Fruit fly (Drosophila melanogaster) whole organism, embryonic: ENCODE data around the gene Usp30.

Experiments
- Antp ChIP-seq: fragments of 200-800 bp; sonication (Bioruptor generic); optimal IDR thresholded peaks from 3 replicates; lab custom pipeline; 2016; ENCODE audit warnings: missing biosample characterization, missing genetic modification characterization
- Atf6 ChIP-seq: fragments of 200-800 bp; sonication (Bioruptor generic); IDR thresholded peaks from 2 replicates; pipeline ENCODE4 v1.3.6; 2022; ENCODE audit warnings: missing biosample characterization, missing genetic modification characterization
- CG10321 ChIP-seq: fragments of 200-800 bp; sonication (Bioruptor generic); IDR thresholded peaks from 2 replicates; pipeline ENCODE4 v1.3.6; 2022; ENCODE audit warnings: missing biosample characterization, missing genetic modification characterization
- CG11504 ChIP-seq: fragments of 200-800 bp; sonication (Bioruptor generic); optimal IDR thresholded peaks from 3 replicates; lab custom pipeline; 2019; ENCODE audit warnings: missing biosample characterization, mild to moderate bottlenecking, missing genetic modification characterization, moderate library complexity
- CG11695 ChIP-seq: fragments of 200-800 bp; sonication (Bioruptor generic); IDR thresholded peaks from 3 replicates; pipeline ENCODE4 v1.3.6; 2022; ENCODE audit warnings: missing biosample characterization, missing genetic modification characterization
- CG12071 ChIP-seq: fragments of 200-800 bp; sonication (Bioruptor generic); optimal IDR thresholded peaks from 3 replicates; lab custom pipeline; 2018; ENCODE audit warnings: missing biosample characterization, mild to moderate bottlenecking, missing genetic modification characterization
- CG12391 ChIP-seq: fragments of 200-800 bp; sonication (Bioruptor generic); optimal IDR thresholded peaks from 3 replicates; lab custom pipeline; 2018; ENCODE audit warnings: missing biosample characterization, mild to moderate bottlenecking, missing genetic modification characterization, moderate library complexity
- CG12942 ChIP-seq: fragments of 200-800 bp; sonication (Bioruptor generic); optimal IDR thresholded peaks from 3 replicates; lab custom pipeline; 2016; ENCODE audit warnings: missing biosample characterization, missing genetic modification characterization
- CG1603 ChIP-seq: fragments of 200-800 bp; sonication (Bioruptor generic); optimal IDR thresholded peaks from 2 replicates; lab custom pipeline; 2019; ENCODE audit warnings: missing biosample characterization, mild to moderate bottlenecking, missing genetic modification characterization, moderate library complexity
- CG2712 ChIP-seq: fragments of 200-800 bp; optimal IDR thresholded peaks from 3 replicates; lab custom pipeline; 2019; ENCODE audit warnings: missing biosample characterization, mild to moderate bottlenecking, missing genetic modification characterization, moderate library complexity
- CG3065 ChIP-seq: fragments of 200-800 bp; sonication (Bioruptor generic); optimal IDR thresholded peaks from 2 replicates; lab custom pipeline; 2016; ENCODE audit warnings: missing biosample characterization, missing genetic modification characterization
- CG3281 ChIP-seq: fragments of 200-800 bp; sonication (Bioruptor generic); optimal IDR thresholded peaks from 3 replicates; lab custom pipeline; 2017; ENCODE audit warnings: missing biosample characterization, mild to moderate bottlenecking, missing genetic modification characterization
- CG7745 ChIP-seq: fragments of 200-800 bp; sonication (Bioruptor generic); optimal IDR thresholded peaks from 2 replicates; lab custom pipeline; 2018; ENCODE audit warnings: missing biosample characterization, mild to moderate bottlenecking, missing genetic modification characterization, moderate library complexity
- CG7839 ChIP-seq: fragments of 200-800 bp; sonication (Bioruptor generic); optimal IDR thresholded peaks from 3 replicates; lab custom pipeline; 2018; ENCODE audit warnings: missing biosample characterization, mild to moderate bottlenecking, missing genetic modification characterization, moderate library complexity
- CG8944 ChIP-seq: fragments of 200-800 bp; sonication (Bioruptor generic); optimal IDR thresholded peaks from 3 replicates; lab custom pipeline; 2016; ENCODE audit warnings: missing biosample characterization, missing genetic modification characterization
- CG9727 ChIP-seq: fragments of 200-800 bp; sonication (Bioruptor generic); optimal IDR thresholded peaks from 3 replicates; lab custom pipeline; 2017; ENCODE audit warnings: missing biosample characterization, mild to moderate bottlenecking, missing genetic modification characterization
- Dip3 ChIP-seq: fragments of 200-800 bp; sonication (Bioruptor generic); optimal IDR thresholded peaks from 3 replicates; lab custom pipeline; 2016; ENCODE audit warnings: missing biosample characterization, missing genetic modification characterization
- E2f1 ChIP-seq: fragments of 200-800 bp; sonication (Bioruptor generic); IDR thresholded peaks from 2 replicates; pipeline ENCODE4 v1.3.6; 2022; ENCODE audit warnings: missing biosample characterization, missing genetic modification characterization
- Ets97D ChIP-seq: fragments of 200-800 bp; sonication (Bioruptor generic); optimal IDR thresholded peaks from 3 replicates; lab custom pipeline; 2016; ENCODE audit warnings: missing biosample characterization, missing genetic modification characterization
- Gug ChIP-seq: fragments of 200-800 bp; sonication (Bioruptor generic); IDR thresholded peaks from 4 replicates; pipeline ENCODE4 v1.3.6; 2022; ENCODE audit warnings: missing biosample characterization, missing genetic modification characterization
- Hmr ChIP-seq: fragments of 200-800 bp; sonication (Bioruptor generic); optimal IDR thresholded peaks from 3 replicates; lab custom pipeline; 2017; ENCODE audit warnings: mild to moderate bottlenecking, missing biosample characterization, missing genetic modification reagents, missing genetic modification characterization
- Hr51 ChIP-seq, 2 experiments: fragments of 200-800 bp; sonication (Bioruptor generic); optimal IDR thresholded peaks; 2 replicates in 1 of 2; 3 replicates in 1 of 2; lab custom pipeline; 2016 to 2018; ENCODE audit warnings: missing biosample characterization in 2 of 2, missing genetic modification characterization in 2 of 2, mild to moderate bottlenecking in 1 of 2, moderate library complexity in 1 of 2
- Hsf ChIP-seq: fragments of 200-800 bp; sonication (Bioruptor generic); optimal IDR thresholded peaks from 3 replicates; lab custom pipeline; 2016; ENCODE audit warnings: missing biosample characterization, missing genetic modification characterization
- Oli ChIP-seq: fragments of 200-800 bp; sonication (Bioruptor generic); optimal IDR thresholded peaks from 2 replicates; lab custom pipeline; 2018; ENCODE audit warnings: missing biosample characterization, mild to moderate bottlenecking, missing genetic modification characterization, moderate library complexity
- PHDP ChIP-seq: fragments of 200-800 bp; sonication (Bioruptor generic); optimal IDR thresholded peaks from 3 replicates; lab custom pipeline; 2018; ENCODE audit warnings: missing biosample characterization, mild to moderate bottlenecking, missing genetic modification characterization, moderate library complexity
- Poxn ChIP-seq: fragments of 200-800 bp; sonication (Bioruptor generic); IDR thresholded peaks from 2 replicates; pipeline ENCODE4 v1.3.6; 2022; ENCODE audit warnings: missing biosample characterization, missing genetic modification characterization
- Ptx1 ChIP-seq: fragments of 200-800 bp; sonication (Bioruptor generic); IDR thresholded peaks from 2 replicates; pipeline ENCODE4 v1.3.6; 2022; ENCODE audit warnings: missing biosample characterization, missing genetic modification characterization
- Scr ChIP-seq: fragments of 200-800 bp; sonication (Bioruptor generic); IDR thresholded peaks from 2 replicates; pipeline ENCODE4 v1.3.6; 2022; ENCODE audit warnings: missing biosample characterization, missing genetic modification characterization; ENCODE audit not compliant: partially characterized antibody
- Side ChIP-seq: fragments of 200-800 bp; sonication (Bioruptor generic); optimal IDR thresholded peaks from 2 replicates; lab custom pipeline; 2016; ENCODE audit warnings: missing biosample characterization, missing genetic modification characterization
- Ssrp ChIP-seq: fragments of 200-800 bp; sonication (Bioruptor generic); optimal IDR thresholded peaks from 2 replicates; lab custom pipeline; 2018; ENCODE audit warnings: missing biosample characterization, mild to moderate bottlenecking, missing genetic modification characterization, moderate library complexity
- Trl ChIP-seq, 3 experiments: fragments of >200 bp in 2 of 3; fragments of 200-800 bp in 1 of 3; sonication (Bioruptor generic) in 1 of 3; optimal IDR thresholded peaks; 2 replicates in 1 of 3; 3 replicates in 2 of 3; lab custom pipeline; 2016 to 2017; ENCODE audit warnings: missing biosample characterization in 1 of 3, missing genetic modification characterization in 1 of 3
- Xbp1 ChIP-seq: fragments of 200-800 bp; sonication (Bioruptor generic); optimal IDR thresholded peaks from 3 replicates; lab custom pipeline; 2016; ENCODE audit warnings: missing biosample characterization, mild to moderate bottlenecking, missing genetic modification characterization
- ase ChIP-seq: fragments of 200-800 bp; sonication (Bioruptor generic); IDR thresholded peaks from 3 replicates; pipeline ENCODE4 v1.3.6; 2022; ENCODE audit warnings: missing biosample characterization, missing genetic modification characterization
- ci ChIP-seq: fragments of 200-800 bp; sonication (Bioruptor generic); IDR thresholded peaks from 3 replicates; pipeline ENCODE4 v1.3.6; 2022; ENCODE audit warnings: missing biosample characterization, missing genetic modification characterization
- gfzf ChIP-seq: fragments of 200-800 bp; sonication (Bioruptor generic); optimal IDR thresholded peaks from 2 replicates; lab custom pipeline; 2016; ENCODE audit warnings: missing biosample characterization, mild to moderate bottlenecking, missing genetic modification characterization, moderate library complexity
- lbe ChIP-seq: fragments of 200-800 bp; sonication (Bioruptor generic); optimal IDR thresholded peaks from 2 replicates; lab custom pipeline; 2016; ENCODE audit warnings: missing biosample characterization, mild to moderate bottlenecking, missing genetic modification characterization
- lmd ChIP-seq: fragments of 200-800 bp; sonication (Bioruptor generic); IDR thresholded peaks from 2 replicates; pipeline ENCODE4 v1.3.6; 2022; ENCODE audit warnings: missing biosample characterization, missing genetic modification characterization
- phol ChIP-seq: fragments of 200-800 bp; sonication (Bioruptor generic); optimal IDR thresholded peaks from 3 replicates; lab custom pipeline; 2018; ENCODE audit warnings: missing biosample characterization, mild to moderate bottlenecking, missing genetic modification characterization, moderate library complexity
- pita ChIP-seq: fragments of 200-800 bp; sonication (Bioruptor generic); optimal IDR thresholded peaks from 2 replicates; lab custom pipeline; 2017; ENCODE audit warnings: missing biosample characterization, mild to moderate bottlenecking, missing genetic modification characterization
- pnt ChIP-seq: fragments of 200-800 bp; sonication (Bioruptor generic); optimal IDR thresholded peaks from 3 replicates; lab custom pipeline; 2016; ENCODE audit warnings: missing biosample characterization, missing genetic modification characterization
- prd ChIP-seq, 3 experiments: fragments of >200 bp in 2 of 3; fragments of 200-800 bp in 1 of 3; sonication (Bioruptor generic) in 1 of 3; optimal IDR thresholded peaks in 2 of 3; IDR thresholded peaks in 1 of 3; 2 replicates in 2 of 3; 3 replicates in 1 of 3; pipeline versions ENCODE4 v1.3.6 to Lab custom; 2017 to 2022; ENCODE audit warnings: missing biosample characterization in 1 of 3, missing genetic modification characterization in 1 of 3
- sd ChIP-seq: fragments of 200-800 bp; sonication (Bioruptor generic); optimal IDR thresholded peaks from 3 replicates; lab custom pipeline; 2018; ENCODE audit warnings: missing biosample characterization, mild to moderate bottlenecking, missing genetic modification characterization, moderate library complexity
- sens ChIP-seq: fragments of 200-800 bp; sonication (Bioruptor generic); peaks from one replicate; lab custom pipeline; 2016; ENCODE audit warnings: missing biosample characterization, missing genetic modification characterization
- sim ChIP-seq: fragments of 200-800 bp; sonication (Bioruptor generic); IDR thresholded peaks from 2 replicates; pipeline ENCODE4 v1.3.6; 2022; ENCODE audit warnings: missing biosample characterization, missing genetic modification characterization
- sima ChIP-seq: fragments of 200-800 bp; sonication (Bioruptor generic); optimal IDR thresholded peaks from 2 replicates; lab custom pipeline; 2016; ENCODE audit warnings: missing biosample characterization, missing genetic modification characterization
- slbo ChIP-seq: fragments of 200-800 bp; sonication (Bioruptor generic); IDR thresholded peaks from 2 replicates; pipeline ENCODE4 v1.3.6; 2022; ENCODE audit warnings: missing biosample characterization, missing genetic modification characterization
- tgo ChIP-seq: fragments of 200-800 bp; sonication (Bioruptor generic); IDR thresholded peaks from 3 replicates; pipeline ENCODE4 v1.3.6; 2022; ENCODE audit warnings: missing biosample characterization, missing genetic modification characterization
- vnd ChIP-seq: fragments of 200-800 bp; sonication (Bioruptor generic); IDR thresholded peaks from 3 replicates; pipeline ENCODE4 v1.3.6; 2022; ENCODE audit warnings: missing biosample characterization, missing genetic modification characterization; ENCODE audit not compliant: partially characterized antibody
- z ChIP-seq: fragments of 200-800 bp; sonication (Bioruptor generic); IDR thresholded peaks from 3 replicates; pipeline ENCODE4 v1.3.6; 2022; ENCODE audit warnings: missing biosample characterization, missing genetic modification characterization

Usp30 gene

dm6 chrX:5923124-5923523 lies 43.5 kb upstream of the Usp30 start:
- TF ChIP-seq Ssrp (tag; lab: Kevin White, UChicago), result peak; percentile 12
- TF ChIP-seq Hsf (GFP tag; lab: Kevin White, UChicago), result peak; percentile 28
- peak; percentile 13 for TF ChIP-seq Dip3 (GFP tag; lab: Kevin White, UChicago)
- TF ChIP-seq tgo (GFP tag; lab: Robert Waterston, UW), result peak; percentile 38; the same call in 2 of the 3 replicates
- no peak for TF ChIP-seq Side (GFP tag; lab: Kevin White, UChicago)
- TF ChIP-seq Poxn (GFP tag; lab: Robert Waterston, UW), result no peak
- no peak for TF ChIP-seq CG8944 (GFP tag; lab: Kevin White, UChicago)
- no peak for TF ChIP-seq Trl (optimal IDR thresholded peaks at IDR 0.05; lab: Kevin White, UChicago)
- peak; percentile 3 for TF ChIP-seq Trl (GFP tag; optimal IDR thresholded peaks at IDR 0.05; lab: Kevin White, UChicago)
- peak; percentile 17 for TF ChIP-seq Hmr
- 0 out of 3 replicates have a peak, but pooled peaks have one; percentile 5 for TF ChIP-seq ase
- TF ChIP-seq lmd (GFP tag; lab: Robert Waterston, UW), result peak; percentile 44
- TF ChIP-seq z (GFP tag; lab: Robert Waterston, UW), result no peak
- peak; percentile 7 for TF ChIP-seq CG9727
- TF ChIP-seq slbo (GFP tag; lab: Robert Waterston, UW), result peak; percentile 55
- TF ChIP-seq CG7745, result no peak
- peak; percentile 48 for TF ChIP-seq CG2712 (tag; lab: Kevin White, UChicago)
- peak; percentile 32 for TF ChIP-seq lbe (GFP tag; lab: Kevin White, UChicago)
- no peak for TF ChIP-seq prd (optimal IDR thresholded peaks at IDR 0.05; lab: Kevin White, UChicago)
- peak; percentile 64; the same call in 2 of the 3 replicates for TF ChIP-seq prd (GFP tag; IDR thresholded peaks at IDR 0.05; lab: Robert Waterston, UW)
- TF ChIP-seq CG3065 (GFP tag; lab: Kevin White, UChicago), result no peak
- peak; percentile 42 for TF ChIP-seq Antp (GFP tag; lab: Kevin White, UChicago)
- no peak for TF ChIP-seq CG12071 (GFP tag; lab: Kevin White, UChicago)
- TF ChIP-seq CG1603, result peak; percentile 48
- TF ChIP-seq CG12942 (GFP tag; lab: Kevin White, UChicago), result no peak
- peak; percentile 3 for TF ChIP-seq phol (tag; lab: Kevin White, UChicago)
- TF ChIP-seq PHDP (tag; lab: Kevin White, UChicago), result peak; percentile 13
- no peak for TF ChIP-seq Ets97D
- TF ChIP-seq CG11695 (GFP tag; lab: Robert Waterston, UW), result 0 out of 3 replicates have a peak, but pooled peaks have one; percentile 15
- no peak for TF ChIP-seq sim (GFP tag; lab: Robert Waterston, UW)
- peak; percentile 53; the same call in 1 of the 2 replicates for TF ChIP-seq Ptx1 (GFP tag; lab: Robert Waterston, UW)
- TF ChIP-seq E2f1, result 0 out of 2 replicates have a peak, but pooled peaks have one; percentile 9
- peak in 1 of 2 experiments; percentile 11 for TF ChIP-seq Hr51 (GFP tag; optimal IDR thresholded peaks at IDR 0.05; lab: Kevin White, UChicago)
- peak; percentile 35 for TF ChIP-seq Xbp1 (GFP tag; lab: Kevin White, UChicago)
- no peak for TF ChIP-seq CG10321 (GFP tag; lab: Robert Waterston, UW)
- TF ChIP-seq pita (GFP tag; lab: Kevin White, UChicago), result no peak
- TF ChIP-seq Oli (tag; lab: Kevin White, UChicago), result peak; percentile 24
- TF ChIP-seq Gug, result 0 out of 4 replicates have a peak, but pooled peaks have one; percentile 21
- TF ChIP-seq ci, result 0 out of 3 replicates have a peak, but pooled peaks have one; percentile 17
- no peak for TF ChIP-seq CG3281 (GFP tag; lab: Kevin White, UChicago)
- peak; percentile 54; the same call in 1 of the 2 replicates for TF ChIP-seq Atf6 (GFP tag; lab: Robert Waterston, UW)
- TF ChIP-seq sens, result peak; percentile 86
- TF ChIP-seq CG7839 (tag; lab: Kevin White, UChicago), result peak; percentile 48
- 0 out of 3 replicates have a peak, but pooled peaks have one; percentile 30 for TF ChIP-seq vnd (GFP tag; lab: Robert Waterston, UW)
- TF ChIP-seq pnt (GFP tag; lab: Kevin White, UChicago), result peak; percentile 39
- TF ChIP-seq sima (GFP tag; lab: Kevin White, UChicago), result no peak
- no peak for TF ChIP-seq gfzf (GFP tag; lab: Kevin White, UChicago)
- peak; percentile 27; the same call in 1 of the 2 replicates for TF ChIP-seq Scr
- TF ChIP-seq CG12391 (tag; lab: Kevin White, UChicago), result peak; percentile 2
- TF ChIP-seq sd (tag; lab: Kevin White, UChicago), result no peak
- TF ChIP-seq CG11504 (tag; lab: Kevin White, UChicago), result peak; percentile 43
